Worm (Caenorhabditis elegans): ENCODE measurements around the gene F47D12.3.

DNA sequence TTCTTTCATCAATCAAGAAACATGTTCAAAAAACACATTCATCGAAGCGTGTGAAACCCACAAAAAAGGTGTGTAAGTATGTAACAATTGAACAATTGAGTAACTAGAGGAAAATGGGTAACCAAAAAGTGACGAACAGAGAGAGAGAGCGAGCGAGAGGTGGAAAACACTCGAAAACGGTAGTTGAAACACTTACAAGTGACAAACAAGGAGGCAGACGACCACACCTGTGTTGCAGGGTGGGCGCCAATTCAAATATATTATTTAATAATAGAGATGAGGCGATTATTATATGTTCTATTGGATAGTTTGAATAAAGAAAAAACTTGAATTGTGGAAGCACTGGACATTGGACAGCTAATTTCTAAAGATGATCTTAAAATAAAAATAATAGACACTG is 8.9 kb upstream of the F47D12.3 start:
- TF ChIP-seq aly-1 (tag; optimal IDR thresholded peaks at IDR 0.05) (no peak), tra-4 (tag; optimal IDR thresholded peaks at IDR 0.05) (no peak)
